Fruit fly (Drosophila melanogaster): ENCODE measurements around the gene chm.

The chm gene

dm6 chr2L:7452093-7452492 is 39.9 kb downstream of the chm start (continued):
- TF ChIP-seq ftz-f1 (GFP tag; optimal IDR thresholded peaks at IDR 0.05) (no peak), CG6765 (GFP tag; optimal IDR thresholded peaks at IDR 0.05) (no peak), dmrt99B (tag; optimal IDR thresholded peaks at IDR 0.05) (no peak), E2f2 (GFP tag; IDR thresholded peaks at IDR 0.05) (peak; percentile 84), Bgb (GFP tag; IDR thresholded peaks at IDR 0.05; ENCODE audit: partially characterized antibody) (peak; percentile 62), btn (GFP tag; optimal IDR thresholded peaks at IDR 0.05) (no peak), ase (GFP tag; IDR thresholded peaks at IDR 0.05) (peak; percentile 38; the same call in 1 of the 3 replicates), CG14860 (GFP tag; IDR thresholded peaks at IDR 0.05; ENCODE audit: partially characterized antibody) (no peak), Lhr (GFP tag; optimal IDR thresholded peaks at IDR 0.05) (peak; percentile 9), GATAe (GFP tag; conservative IDR thresholded peaks at IDR 0.05) (no peak), Dp (GFP tag; optimal IDR thresholded peaks at IDR 0.05) (peak; percentile 75), cas (GFP tag; IDR thresholded peaks at IDR 0.05) (no peak), vnd (GFP tag; IDR thresholded peaks at IDR 0.05; ENCODE audit: partially characterized antibody) (0 out of 3 replicates have a peak, but pooled peaks have one; percentile 35), knrl (GFP tag; IDR thresholded peaks at IDR 0.05; ENCODE audit: partially characterized antibody) (peak; percentile 37; the same call in 2 of the 3 replicates), eyg (GFP tag; optimal IDR thresholded peaks at IDR 0.05) (no peak), Rx (GFP tag; IDR thresholded peaks at IDR 0.05) (no peak), CG16779 (GFP tag; IDR thresholded peaks at IDR 0.05) (no peak), CG18764 (GFP tag; optimal IDR thresholded peaks at IDR 0.05) (no peak), Oaz (GFP tag; IDR thresholded peaks at IDR 0.05) (no peak), emc (GFP tag; optimal IDR thresholded peaks at IDR 0.05) (no peak), CG12659 (GFP tag; optimal IDR thresholded peaks at IDR 0.05) (peak; percentile 1), CG6254 (GFP tag; optimal IDR thresholded peaks at IDR 0.05) (no peak), CG11456 (GFP tag; IDR thresholded peaks at IDR 0.05) (peak; percentile 31; the same call in 2 of the 3 replicates), gcm2 (GFP tag; optimal IDR thresholded peaks at IDR 0.05) (no peak), CG18011 (GFP tag; optimal IDR thresholded peaks at IDR 0.05) (peak; percentile 97), Rfx (GFP tag; IDR thresholded peaks at IDR 0.05) (peak; percentile 29; the same call in 1 of the 2 replicates), Myb (GFP tag; optimal IDR thresholded peaks at IDR 0.05) (peak; percentile 71), amos (GFP tag; IDR thresholded peaks at IDR 0.05; ENCODE audit: partially characterized antibody) (0 out of 2 replicates have a peak, but pooled peaks have one; percentile 25), Lpt (GFP tag; optimal IDR thresholded peaks at IDR 0.05) (no peak), CG9437 (GFP tag; optimal IDR thresholded peaks at IDR 0.05) (peak; percentile 99), CG2199 (GFP tag; IDR thresholded peaks at IDR 0.05) (peak; percentile 82), otp (GFP tag; IDR thresholded peaks at IDR 0.05) (0 out of 3 replicates have a peak, but pooled peaks have one; percentile 36), CG7372 (GFP tag; IDR thresholded peaks at IDR 0.05) (0 out of 2 replicates have a peak, but pooled peaks have one; percentile 19), NfI (GFP tag; optimal IDR thresholded peaks at IDR 0.05) (no peak), CG12155 (GFP tag; optimal IDR thresholded peaks at IDR 0.05) (no peak), CG9932 (GFP tag; IDR thresholded peaks at IDR 0.05) (no peak), CG6791 (GFP tag; IDR thresholded peaks at IDR 0.05; ENCODE audit: partially characterized antibody) (peak; percentile 73), slou (GFP tag; optimal IDR thresholded peaks at IDR 0.05) (no peak), da (GFP tag; optimal IDR thresholded peaks at IDR 0.05) (no peak), NC2α (GFP tag; optimal IDR thresholded peaks at IDR 0.05) (no peak), PHDP (tag; optimal IDR thresholded peaks at IDR 0.05) (no peak), jing (GFP tag; optimal IDR thresholded peaks at IDR 0.05) (no peak), CG16813 (GFP tag; IDR thresholded peaks at IDR 0.05; ENCODE audit: partially characterized antibody) (no peak), Fer2 (tag; optimal IDR thresholded peaks at IDR 0.05) (no peak), caup (GFP tag; optimal IDR thresholded peaks at IDR 0.05; ENCODE audit: severe bottlenecking) (no peak), CG16863 (GFP tag; optimal IDR thresholded peaks at IDR 0.05) (no peak), pzg (GFP tag; optimal IDR thresholded peaks at IDR 0.05) (peak; percentile 25), CG10366 (GFP tag; IDR thresholded peaks at IDR 0.05) (no peak), sens (GFP tag) (peak; percentile 51), CG1233 (GFP tag; optimal IDR thresholded peaks at IDR 0.05) (no peak)

Measured in whole organism, embryonic.